Worm (Caenorhabditis elegans): ENCODE data around the gene ZK593.2.

Gene ZK593.2

DNA sequence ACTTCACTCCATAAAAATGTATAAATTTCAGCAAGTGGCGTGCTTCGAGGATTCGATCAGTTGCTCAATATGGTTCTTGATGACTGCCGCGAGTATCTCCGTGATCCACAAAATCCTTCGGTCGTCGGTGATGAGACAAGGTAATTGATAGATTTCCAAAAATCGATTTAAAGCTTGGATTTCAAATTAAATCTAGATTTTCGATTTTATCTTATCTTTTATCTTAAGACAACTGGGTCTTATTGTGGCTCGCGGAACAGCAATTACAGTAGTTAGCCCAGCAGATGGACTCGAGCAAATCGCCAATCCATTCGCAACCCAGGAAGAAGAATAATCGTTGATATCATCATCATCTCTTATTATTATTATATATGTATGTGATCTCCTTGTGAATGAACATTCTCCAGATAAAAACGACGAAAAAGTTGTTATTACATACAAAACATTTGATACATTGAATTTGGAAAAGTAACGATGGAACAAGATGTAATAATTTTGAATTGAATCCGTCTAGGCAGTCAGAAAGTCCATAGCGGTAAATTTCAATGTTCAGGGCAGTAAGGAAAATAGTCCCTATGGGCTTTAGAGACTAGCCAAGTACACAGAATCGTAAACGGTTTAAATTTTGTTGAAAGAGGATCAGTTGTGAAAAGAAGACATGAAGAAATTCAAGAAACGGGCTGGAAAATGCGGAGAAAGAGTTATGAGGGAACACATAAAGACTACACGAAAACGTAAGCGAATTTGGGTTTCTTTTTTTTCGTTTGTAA is 20.8 kb downstream of the ZK593.2 start (continued):
- peak; percentile 86 for TF ChIP-seq F52B5.7 (tag; optimal IDR thresholded peaks at IDR 0.05)
- TF ChIP-seq efl-1 (GFP tag; optimal IDR thresholded peaks at IDR 0.05) = no peak
- TF ChIP-seq hrde-1 (tag; optimal IDR thresholded peaks at IDR 0.05; ENCODE audit: borderline replicate concordance) = peak; percentile 49
- no peak for TF ChIP-seq somi-1 (GFP tag; optimal IDR thresholded peaks at IDR 0.05)
- 0 out of 2 replicates have a peak, but pooled peaks have one; percentile 17 for TF ChIP-seq C17E4.6 (GFP tag; IDR thresholded peaks at IDR 0.05)
- no peak for TF ChIP-seq nfya-2 (GFP tag; IDR thresholded peaks at IDR 0.05)
- TF ChIP-seq lsy-27 (tag; optimal IDR thresholded peaks at IDR 0.05; ENCODE audit: borderline replicate concordance, insufficient read depth) = no peak
- peak; percentile 52; the same call in 1 of the 2 replicates for TF ChIP-seq hmg-20 (GFP tag; IDR thresholded peaks at IDR 0.05)
- TF ChIP-seq F55B11.4 (tag; optimal IDR thresholded peaks at IDR 0.05; ENCODE audit: borderline replicate concordance, insufficient read depth) = no peak
- TF ChIP-seq snpc-4 (GFP tag; optimal IDR thresholded peaks at IDR 0.05) = no peak
- peak in 2 of 4 experiments; percentile 10 to 11 for TF ChIP-seq snpc-4 (tag; optimal IDR thresholded peaks at IDR 0.05)
- peak; percentile 84 for TF ChIP-seq B0336.3 (GFP tag; IDR thresholded peaks at IDR 0.05)
- TF ChIP-seq chd-7 (tag; optimal IDR thresholded peaks at IDR 0.05) = peak; percentile 83
- no peak for TF ChIP-seq nhr-90 (tag; optimal IDR thresholded peaks at IDR 0.05)
- no peak for TF ChIP-seq rpc-1 (optimal IDR thresholded peaks at IDR 0.05)
- no peak for TF ChIP-seq rpc-1 (tag; optimal IDR thresholded peaks at IDR 0.05)
- no peak for TF ChIP-seq T26A5.8 (tag; optimal IDR thresholded peaks at IDR 0.05)
- 0 out of 2 replicates have a peak, but pooled peaks have one; percentile 57 for TF ChIP-seq lag-1 (GFP tag; IDR thresholded peaks at IDR 0.05)
- TF ChIP-seq egl-18 (GFP tag; IDR thresholded peaks at IDR 0.05) = no peak
- TF ChIP-seq K12H6.12 (tag; optimal IDR thresholded peaks at IDR 0.05) = peak; percentile 61
- peak; percentile 6 for TF ChIP-seq madf-10 (tag; optimal IDR thresholded peaks at IDR 0.05)
- peak; percentile 6 for TF ChIP-seq lin-40 (tag; optimal IDR thresholded peaks at IDR 0.05)
- no peak for TF ChIP-seq mes-4 (tag; optimal IDR thresholded peaks at IDR 0.05)
- TF ChIP-seq nhr-179 (tag; optimal IDR thresholded peaks at IDR 0.05) = no peak
- no peak for TF ChIP-seq ccch-3 (GFP tag; optimal IDR thresholded peaks at IDR 0.05)
- peak; percentile 40; the same call in 1 of the 2 replicates for TF ChIP-seq egl-44 (GFP tag; IDR thresholded peaks at IDR 0.05)
- TF ChIP-seq T07F8.4 (tag; optimal IDR thresholded peaks at IDR 0.05) = no peak
- no peak for TF ChIP-seq madf-8 (GFP tag; conservative IDR thresholded peaks at IDR 0.05)
- no peak for TF ChIP-seq lsl-1 (GFP tag; optimal IDR thresholded peaks at IDR 0.05)
- TF ChIP-seq ztf-6 (GFP tag; IDR thresholded peaks at IDR 0.05) = no peak
- 0 out of 2 replicates have a peak, but pooled peaks have one; percentile 7 for TF ChIP-seq cebp-1 (GFP tag; IDR thresholded peaks at IDR 0.05)
- TF ChIP-seq cebp-1 (tag; optimal IDR thresholded peaks at IDR 0.05) = peak; percentile 82
- TF ChIP-seq sptf-2 (GFP tag; optimal IDR thresholded peaks at IDR 0.05) = no peak
- no peak for TF ChIP-seq snpc-1.1 (tag; optimal IDR thresholded peaks at IDR 0.05; ENCODE audit: insufficient read depth)
- TF ChIP-seq lir-1 (GFP tag; conservative IDR thresholded peaks at IDR 0.05) = no peak
- no peak for TF ChIP-seq pha-4 (tag; optimal IDR thresholded peaks at IDR 0.05)
- peak; percentile 12 for TF ChIP-seq ZK185.1 (tag; optimal IDR thresholded peaks at IDR 0.05; ENCODE audit: poor library complexity, severe bottlenecking)
- peak; percentile 41 for TF ChIP-seq madf-6 (GFP tag; IDR thresholded peaks at IDR 0.05)
- TF ChIP-seq mel-28 (tag; optimal IDR thresholded peaks at IDR 0.05; ENCODE audit: borderline replicate concordance) = peak; percentile 16
- TF ChIP-seq athp-1 (tag; optimal IDR thresholded peaks at IDR 0.05) = peak; percentile 90
- no peak for TF ChIP-seq F49E8.2 (tag; optimal IDR thresholded peaks at IDR 0.05; ENCODE audit: insufficient read depth)
- TF ChIP-seq bed-2 (GFP tag; IDR thresholded peaks at IDR 0.05) = no peak
- TF ChIP-seq sea-2 (GFP tag; IDR thresholded peaks at IDR 0.05) = no peak
- TF ChIP-seq dpff-1 (tag; optimal IDR thresholded peaks at IDR 0.05) = peak; percentile 69
- peak; percentile 5 for TF ChIP-seq F57C9.4 (tag; optimal IDR thresholded peaks at IDR 0.05)
- no peak for TF ChIP-seq ztf-18 (tag; optimal IDR thresholded peaks at IDR 0.05)
- TF ChIP-seq ekl-4 (GFP tag; IDR thresholded peaks at IDR 0.05) = peak; percentile 46; the same call in 1 of the 2 replicates

Data from whole organism, young adult.